Worm (Caenorhabditis elegans): ENCODE results near the gene T24A6.1.

DNA sequence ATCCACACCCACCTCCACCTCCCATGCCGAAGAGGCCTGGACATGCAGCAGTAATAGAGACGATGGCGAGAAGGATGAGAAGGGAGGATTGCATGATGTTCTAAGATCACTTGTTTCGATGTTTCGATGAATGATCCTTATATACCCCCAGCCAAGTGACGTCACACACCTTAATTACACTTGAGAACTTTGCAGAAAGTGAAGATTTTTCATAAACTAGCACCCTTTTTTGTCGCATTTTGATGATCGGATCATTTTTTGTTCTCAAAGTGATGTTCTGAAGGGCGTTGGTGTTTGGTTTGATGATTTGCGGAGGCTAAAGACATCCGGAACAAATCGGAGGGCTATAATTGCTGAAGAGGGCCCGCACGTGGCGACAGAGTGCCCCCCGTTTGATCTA is 16.9 kb downstream of the T24A6.1 start, which contains the start of gene grl-27:
- TF ChIP-seq aly-2 (tag; optimal IDR thresholded peaks at IDR 0.05) (no peak), unc-39 (tag; optimal IDR thresholded peaks at IDR 0.05) (no peak), ztf-4 (tag; optimal IDR thresholded peaks at IDR 0.05) (no peak), unc-55 (GFP tag; optimal IDR thresholded peaks at IDR 0.05) (no peak), alr-1 (tag; optimal IDR thresholded peaks at IDR 0.05) (no peak), lin-11 (tag; optimal IDR thresholded peaks at IDR 0.05) (no peak)

All from whole organism, L2 larva.